Fruit fly (Drosophila melanogaster) whole organism, embryonic: ENCODE data around the gene Pde9.

Experiments
- Adf1 ChIP-seq: fragments of 200-800 bp; sonication (Bioruptor generic); IDR thresholded peaks from 2 replicates; pipeline ENCODE4 v1.3.6; 2022; ENCODE audit warnings: missing biosample characterization, missing genetic modification characterization
- Awh ChIP-seq: fragments of 200-800 bp; sonication (Bioruptor generic); IDR thresholded peaks from 2 replicates; pipeline ENCODE4, ENCODE4 v1.3.6; 2022; ENCODE audit warnings: missing biosample characterization, missing genetic modification characterization
- CG10654 ChIP-seq: fragments of 200-800 bp; sonication (Bioruptor generic); optimal IDR thresholded peaks from 2 replicates; lab custom pipeline; 2016; ENCODE audit warnings: missing biosample characterization, missing genetic modification characterization
- CG12299 ChIP-seq: fragments of 200-800 bp; sonication (Bioruptor generic); optimal IDR thresholded peaks from 2 replicates; lab custom pipeline; 2018; ENCODE audit warnings: missing biosample characterization, mild to moderate bottlenecking, missing genetic modification characterization
- CG13424 ChIP-seq: fragments of 200-800 bp; sonication (Bioruptor generic); optimal IDR thresholded peaks from 2 replicates; lab custom pipeline; 2019; ENCODE audit warnings: missing biosample characterization, mild to moderate bottlenecking, missing genetic modification characterization, moderate library complexity
- CG14710 ChIP-seq: fragments of 200-800 bp; sonication (Bioruptor generic); optimal IDR thresholded peaks from 3 replicates; lab custom pipeline; 2019; ENCODE audit warnings: missing biosample characterization, mild to moderate bottlenecking, missing genetic modification characterization, moderate library complexity
- CG15601 ChIP-seq: fragments of 200-800 bp; sonication (Bioruptor generic); optimal IDR thresholded peaks from 3 replicates; lab custom pipeline; 2019; ENCODE audit warnings: missing biosample characterization, mild to moderate bottlenecking, missing genetic modification characterization, moderate library complexity
- CG1602 ChIP-seq: fragments of 200-800 bp; sonication (Bioruptor generic); optimal IDR thresholded peaks from 3 replicates; lab custom pipeline; 2016; ENCODE audit warnings: missing biosample characterization, missing genetic modification characterization
- CG17328 ChIP-seq: fragments of 200-800 bp; sonication (Bioruptor generic); IDR thresholded peaks from 2 replicates; pipeline ENCODE4 v1.3.6; 2022; ENCODE audit warnings: missing biosample characterization, missing genetic modification characterization
- CG17612 ChIP-seq: fragments of 200-800 bp; sonication (Bioruptor generic); IDR thresholded peaks from 2 replicates; pipeline ENCODE4 v1.3.6; 2022; ENCODE audit warnings: missing biosample characterization, missing genetic modification characterization
- CG4282 ChIP-seq: fragments of 200-800 bp; sonication (Bioruptor generic); optimal IDR thresholded peaks from 2 replicates; lab custom pipeline; 2016; ENCODE audit warnings: missing biosample characterization, missing genetic modification characterization
- CG7745 ChIP-seq: fragments of 200-800 bp; sonication (Bioruptor generic); optimal IDR thresholded peaks from 2 replicates; lab custom pipeline; 2018; ENCODE audit warnings: missing biosample characterization, mild to moderate bottlenecking, missing genetic modification characterization, moderate library complexity
- CG9932 ChIP-seq: fragments of 200-800 bp; sonication (Bioruptor generic); IDR thresholded peaks from 2 replicates; pipeline ENCODE4 v1.3.6; 2022; ENCODE audit warnings: missing biosample characterization, missing genetic modification characterization
- Deaf1 ChIP-seq: fragments of 200-800 bp; optimal IDR thresholded peaks from 3 replicates; lab custom pipeline; 2019; ENCODE audit warnings: missing biosample characterization, mild to moderate bottlenecking, missing genetic modification characterization, moderate library complexity
- Dip2 ChIP-seq: fragments of 200-800 bp; sonication (Bioruptor generic); IDR thresholded peaks from 2 replicates; pipeline ENCODE4 v1.3.6; 2022; ENCODE audit warnings: missing biosample characterization, missing genetic modification characterization
- Dref ChIP-seq: fragments of 200-800 bp; sonication (Bioruptor generic); IDR thresholded peaks from 2 replicates; pipeline ENCODE4 v1.3.6; 2022; ENCODE audit warnings: missing biosample characterization, missing genetic modification characterization
- Fer2 ChIP-seq: fragments of 200-800 bp; sonication (Bioruptor generic); optimal IDR thresholded peaks from 2 replicates; lab custom pipeline; 2018; ENCODE audit warnings: missing biosample characterization, mild to moderate bottlenecking, missing genetic modification characterization, moderate library complexity
- Hmr ChIP-seq: fragments of 200-800 bp; sonication (Bioruptor generic); optimal IDR thresholded peaks from 3 replicates; lab custom pipeline; 2017; ENCODE audit warnings: mild to moderate bottlenecking, missing biosample characterization, missing genetic modification reagents, missing genetic modification characterization
- Hr3 ChIP-seq: fragments of 200-800 bp; sonication (Bioruptor generic); optimal IDR thresholded peaks from 3 replicates; lab custom pipeline; 2016; ENCODE audit warnings: missing biosample characterization, missing genetic modification characterization
- Hr78 ChIP-seq, 2 experiments: fragments of 200-800 bp in 1 of 2; fragments of >200 bp in 1 of 2; sonication (Bioruptor generic) in 1 of 2; optimal IDR thresholded peaks; 2 replicates each; lab custom pipeline; 2017 to 2019; ENCODE audit warnings: missing biosample characterization in 2 of 2, missing genetic modification characterization in 2 of 2, mild to moderate bottlenecking in 1 of 2, moderate library complexity in 1 of 2
- Hsf ChIP-seq: fragments of 200-800 bp; sonication (Bioruptor generic); optimal IDR thresholded peaks from 3 replicates; lab custom pipeline; 2016; ENCODE audit warnings: missing biosample characterization, missing genetic modification characterization
- Lim3 ChIP-seq: fragments of 200-800 bp; sonication (Bioruptor generic); IDR thresholded peaks from 2 replicates; pipeline ENCODE4 v1.3.6; 2022; ENCODE audit warnings: missing biosample characterization, missing genetic modification characterization
- Myb ChIP-seq: fragments of 200-800 bp; sonication (Bioruptor generic); optimal IDR thresholded peaks from 2 replicates; lab custom pipeline; 2016; ENCODE audit warnings: missing biosample characterization, missing genetic modification characterization
- PHDP ChIP-seq: fragments of 200-800 bp; sonication (Bioruptor generic); optimal IDR thresholded peaks from 3 replicates; lab custom pipeline; 2018; ENCODE audit warnings: missing biosample characterization, mild to moderate bottlenecking, missing genetic modification characterization, moderate library complexity
- Rx ChIP-seq: fragments of 200-800 bp; sonication (Bioruptor generic); IDR thresholded peaks from 2 replicates; pipeline ENCODE4 v1.3.6; 2022; ENCODE audit warnings: missing biosample characterization, missing genetic modification characterization
- Sox102F ChIP-seq: fragments of 200-800 bp; sonication (Bioruptor generic); optimal IDR thresholded peaks from 2 replicates; lab custom pipeline; 2018; ENCODE audit warnings: missing biosample characterization, mild to moderate bottlenecking, missing genetic modification characterization, moderate library complexity
- Vsx1 ChIP-seq: fragments of 200-800 bp; sonication (Bioruptor generic); optimal IDR thresholded peaks from 2 replicates; lab custom pipeline; 2017; ENCODE audit warnings: missing biosample characterization, mild to moderate bottlenecking, missing genetic modification characterization, missing genetic modification reagents
- YL-1 ChIP-seq: fragments of 200-800 bp; sonication (Bioruptor generic); optimal IDR thresholded peaks from 3 replicates; lab custom pipeline; 2017; ENCODE audit warnings: missing biosample characterization, mild to moderate bottlenecking, missing genetic modification characterization
- cad ChIP-seq: fragments of >200 bp; optimal IDR thresholded peaks from 2 replicates; lab custom pipeline; 2017; ENCODE audit warnings: missing biosample characterization, missing genetic modification characterization
- cg ChIP-seq: fragments of 200-800 bp; sonication (Bioruptor generic); optimal IDR thresholded peaks from 3 replicates; lab custom pipeline; 2019; ENCODE audit warnings: missing biosample characterization, mild to moderate bottlenecking, missing genetic modification characterization, moderate library complexity
- corto ChIP-seq: fragments of 200-800 bp; sonication (Bioruptor generic); optimal IDR thresholded peaks from 2 replicates; lab custom pipeline; 2016; ENCODE audit warnings: missing biosample characterization, mild to moderate bottlenecking, missing genetic modification characterization, moderate library complexity
- da ChIP-seq: fragments of 200-800 bp; sonication (Bioruptor generic); optimal IDR thresholded peaks from 2 replicates; lab custom pipeline; 2016; ENCODE audit warnings: missing biosample characterization, missing genetic modification characterization
- dimm ChIP-seq: fragments of 200-800 bp; sonication (Bioruptor generic); IDR thresholded peaks from 2 replicates; pipeline ENCODE4 v1.3.6; 2022; ENCODE audit warnings: missing biosample characterization, missing genetic modification characterization
- eyg ChIP-seq: fragments of 200-800 bp; sonication (Bioruptor generic); optimal IDR thresholded peaks from 3 replicates; lab custom pipeline; 2016; ENCODE audit warnings: missing biosample characterization, missing genetic modification characterization
- fd102C ChIP-seq: fragments of 200-800 bp; sonication (Bioruptor generic); optimal IDR thresholded peaks from 2 replicates; lab custom pipeline; 2018; ENCODE audit warnings: missing biosample characterization, mild to moderate bottlenecking, missing genetic modification characterization, moderate library complexity
- fd3F ChIP-seq: fragments of 200-800 bp; sonication (Bioruptor generic); optimal IDR thresholded peaks from 2 replicates; lab custom pipeline; 2018; ENCODE audit warnings: missing biosample characterization, mild to moderate bottlenecking, missing genetic modification characterization, moderate library complexity
- fru ChIP-seq: fragments of >200 bp; optimal IDR thresholded peaks from 2 replicates; lab custom pipeline; 2017
- gt ChIP-seq: fragments of 200-800 bp; sonication (Bioruptor generic); IDR thresholded peaks from 2 replicates; pipeline ENCODE4 v1.3.6; 2022; ENCODE audit warnings: missing biosample characterization, missing genetic modification characterization
- hkb ChIP-seq, 2 experiments: fragments of 200-800 bp in 1 of 2; fragments of >200 bp in 1 of 2; sonication (Bioruptor generic) in 1 of 2; IDR thresholded peaks in 1 of 2; optimal IDR thresholded peaks in 1 of 2; 2 replicates each; pipeline versions ENCODE4 v1.3.6 to Lab custom; 2017 to 2022; ENCODE audit warnings: missing biosample characterization in 1 of 2, missing genetic modification characterization in 1 of 2
- knrl ChIP-seq: fragments of 200-800 bp; sonication (Bioruptor generic); IDR thresholded peaks from 3 replicates; pipeline ENCODE4 v1.3.6; 2022; ENCODE audit warnings: missing biosample characterization, missing genetic modification characterization; ENCODE audit not compliant: partially characterized antibody
- lilli ChIP-seq: fragments of 200-800 bp; sonication (Bioruptor generic); optimal IDR thresholded peaks from 3 replicates; lab custom pipeline; 2016; ENCODE audit warnings: missing biosample characterization, missing genetic modification characterization
- lmd ChIP-seq: fragments of 200-800 bp; sonication (Bioruptor generic); IDR thresholded peaks from 2 replicates; pipeline ENCODE4 v1.3.6; 2022; ENCODE audit warnings: missing biosample characterization, missing genetic modification characterization
- nerfin-2 ChIP-seq: fragments of 200-800 bp; sonication (Bioruptor generic); IDR thresholded peaks from 2 replicates; pipeline ENCODE4 v1.3.6; 2022; ENCODE audit warnings: missing biosample characterization, missing genetic modification characterization; ENCODE audit not compliant: partially characterized antibody
- onecut ChIP-seq: fragments of 200-800 bp; sonication (Bioruptor generic); IDR thresholded peaks from 2 replicates; pipeline ENCODE4 v1.3.6; 2022; ENCODE audit warnings: missing biosample characterization, missing genetic modification characterization
- pfk ChIP-seq: fragments of 200-800 bp; sonication (Bioruptor generic); optimal IDR thresholded peaks from 2 replicates; lab custom pipeline; 2018; ENCODE audit warnings: missing biosample characterization, mild to moderate bottlenecking, missing genetic modification characterization, moderate library complexity
- shn ChIP-seq: fragments of 200-800 bp; sonication (Bioruptor generic); optimal IDR thresholded peaks from 3 replicates; lab custom pipeline; 2016; ENCODE audit warnings: missing biosample characterization, missing genetic modification characterization
- tna ChIP-seq: fragments of 200-800 bp; sonication (Bioruptor generic); IDR thresholded peaks from 2 replicates; pipeline ENCODE4 v1.3.6; 2022; ENCODE audit warnings: missing biosample characterization, missing genetic modification characterization; ENCODE audit not compliant: partially characterized antibody
- twi ChIP-seq: fragments of 200-800 bp; optimal IDR thresholded peaks from 2 replicates; lab custom pipeline; 2019; ENCODE audit warnings: missing biosample characterization, mild to moderate bottlenecking, missing genetic modification characterization, moderate library complexity
- zfh1 ChIP-seq: fragments of 200-800 bp; sonication (Bioruptor generic); IDR thresholded peaks from 3 replicates; pipeline ENCODE4 v1.3.6; 2022; ENCODE audit warnings: missing biosample characterization, missing genetic modification characterization

The Pde9 gene

DNA sequence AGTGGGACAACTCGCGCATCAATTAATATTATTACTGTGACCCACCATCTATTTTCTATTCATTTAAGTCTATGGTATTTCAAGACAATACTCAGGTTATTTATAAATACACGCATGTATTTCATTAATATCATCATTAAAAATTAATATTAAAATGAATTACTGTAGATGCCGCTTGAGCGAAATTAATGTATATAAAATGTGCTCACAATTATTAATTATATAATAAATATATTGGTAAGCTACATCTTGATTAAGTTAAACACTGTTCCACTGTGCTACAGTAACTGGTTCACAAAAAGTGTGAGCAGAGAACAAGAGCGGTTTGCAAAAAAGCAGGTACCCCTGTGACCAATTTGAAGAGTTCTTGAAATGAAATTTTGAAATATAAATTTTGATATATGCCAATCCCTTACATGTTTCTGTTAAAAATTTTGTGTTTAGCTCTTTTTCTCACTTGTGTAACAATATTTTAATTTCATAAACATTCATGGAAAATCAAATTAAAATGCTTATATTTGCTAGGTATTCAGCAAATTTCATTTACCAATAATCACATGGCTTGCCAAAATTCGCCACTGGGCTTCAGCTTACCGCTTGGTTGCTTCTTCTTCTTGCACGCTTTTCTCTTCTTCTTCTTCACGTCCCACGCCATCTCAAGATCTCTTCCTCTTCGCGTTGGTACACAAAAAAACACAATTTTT lies 146.0 kb downstream of the Pde9 start (continued):
- peak; percentile 100 for TF ChIP-seq PHDP
- TF ChIP-seq Vsx1, result peak; percentile 99
- TF ChIP-seq Hr78 (GFP tag; optimal IDR thresholded peaks at IDR 0.05; lab: Kevin White, UChicago), result peak in 1 of 2 experiments; percentile 96
- TF ChIP-seq lilli, result peak; percentile 100
- TF ChIP-seq knrl, result peak; percentile 62; the same call in 2 of the 3 replicates
- TF ChIP-seq lmd, result peak; percentile 100
- peak; percentile 100 for TF ChIP-seq Hsf
- peak; percentile 98 for TF ChIP-seq CG4282
- peak; percentile 97 for TF ChIP-seq Myb (GFP tag; lab: Kevin White, UChicago)
- peak; percentile 98 for TF ChIP-seq Awh (GFP tag; lab: Robert Waterston, UW)
- peak; percentile 100 for TF ChIP-seq da (GFP tag; lab: Kevin White, UChicago)
- TF ChIP-seq zfh1, result peak; percentile 99
- TF ChIP-seq Lim3, result peak; percentile 98
- TF ChIP-seq CG9932 (GFP tag; lab: Robert Waterston, UW), result peak; percentile 100
- TF ChIP-seq YL-1, result peak; percentile 100
- TF ChIP-seq CG10654 (GFP tag; lab: Kevin White, UChicago), result peak; percentile 100
- TF ChIP-seq Sox102F, result peak; percentile 100
- TF ChIP-seq eyg (GFP tag; lab: Kevin White, UChicago), result peak; percentile 99
- no peak for TF ChIP-seq cad
- peak; percentile 99 for TF ChIP-seq CG17328 (GFP tag; lab: Robert Waterston, UW)
- TF ChIP-seq cg (GFP tag; lab: Kevin White, UChicago), result no peak
- peak; percentile 54 for TF ChIP-seq Dref (GFP tag; lab: Robert Waterston, UW)
- TF ChIP-seq Adf1, result peak; percentile 95
- no peak for TF ChIP-seq tna (GFP tag; lab: Robert Waterston, UW)
- peak; percentile 99 for TF ChIP-seq Rx (GFP tag; lab: Robert Waterston, UW)
- TF ChIP-seq onecut (GFP tag; lab: Robert Waterston, UW), result peak; percentile 97
- TF ChIP-seq fru (lab: Kevin White, UChicago), result no peak
- peak; percentile 100 for TF ChIP-seq CG12299 (tag; lab: Kevin White, UChicago)
- peak; percentile 97 for TF ChIP-seq gt (GFP tag; lab: Robert Waterston, UW)
- peak; percentile 96 for TF ChIP-seq fd102C
- no peak for TF ChIP-seq hkb (optimal IDR thresholded peaks at IDR 0.05; lab: Kevin White, UChicago)
- peak; percentile 100 for TF ChIP-seq hkb (GFP tag; IDR thresholded peaks at IDR 0.05; lab: Robert Waterston, UW)
- TF ChIP-seq corto (GFP tag; lab: Kevin White, UChicago), result peak; percentile 85
- TF ChIP-seq Hr3, result peak; percentile 100
- TF ChIP-seq Hmr (GFP tag; lab: Kevin White, UChicago), result peak; percentile 100
- TF ChIP-seq Dip2 (GFP tag; lab: Robert Waterston, UW), result peak; percentile 86
- peak; percentile 98 for TF ChIP-seq CG15601
- peak; percentile 80 for TF ChIP-seq pfk (GFP tag; lab: Kevin White, UChicago)
- peak; percentile 99 for TF ChIP-seq CG14710 (tag; lab: Kevin White, UChicago)
- 0 out of 2 replicates have a peak, but pooled peaks have one; percentile 42 for TF ChIP-seq nerfin-2
- TF ChIP-seq Fer2 (tag; lab: Kevin White, UChicago), result peak; percentile 99
- peak; percentile 1 for TF ChIP-seq CG7745 (tag; lab: Kevin White, UChicago)
- peak; percentile 99 for TF ChIP-seq twi (tag; lab: Kevin White, UChicago)
- peak; percentile 100 for TF ChIP-seq shn
- peak; percentile 95 for TF ChIP-seq Deaf1
- peak; percentile 98 for TF ChIP-seq dimm (GFP tag; lab: Robert Waterston, UW)
- TF ChIP-seq CG1602, result peak; percentile 99
- TF ChIP-seq CG13424 (tag; lab: Kevin White, UChicago), result peak; percentile 100
- TF ChIP-seq fd3F (GFP tag; lab: Kevin White, UChicago), result peak; percentile 100
- TF ChIP-seq CG17612 (GFP tag; lab: Robert Waterston, UW), result peak; percentile 99
